Worm (Caenorhabditis elegans) whole organism, late embryonic: ENCODE results near the gene Y62E10A.19.

Experiments used
- C08G9.2 ChIP-seq: sonication (generic microtip); optimal IDR thresholded peaks from 2 replicates; lab custom pipeline; 2016; ENCODE audit warnings: mild to moderate bottlenecking, missing genetic modification characterization, moderate library complexity, missing compliant biosample characterization
- F13H6.1 ChIP-seq: sonication (generic microtip); optimal IDR thresholded peaks from 2 replicates; lab custom pipeline; 2016; ENCODE audit warnings: missing genetic modification characterization, missing compliant biosample characterization
- T23F11.4 ChIP-seq: fragments of 200-800 bp; sonication (Bioruptor generic); optimal IDR thresholded peaks from 2 replicates; lab custom pipeline; 2018; ENCODE audit warnings: mild to moderate bottlenecking, missing genetic modification characterization, missing compliant biosample characterization
- Y22D7AL.16 ChIP-seq: sonication (generic microtip); optimal IDR thresholded peaks from 2 replicates; lab custom pipeline; 2016; ENCODE audit warnings: missing genetic modification characterization, missing compliant biosample characterization
- ahr-1 ChIP-seq: sonication (generic microtip); optimal IDR thresholded peaks from 2 replicates; lab custom pipeline; 2016; ENCODE audit warnings: missing genetic modification characterization, missing compliant biosample characterization
- ceh-14 ChIP-seq: sonication (generic microtip); optimal IDR thresholded peaks from 2 replicates; lab custom pipeline; 2016; ENCODE audit warnings: missing genotype, missing genetic modification characterization, missing compliant biosample characterization
- ceh-22 ChIP-seq: sonication (generic microtip); optimal IDR thresholded peaks from 2 replicates; lab custom pipeline; 2017; ENCODE audit warnings: missing biosample characterization, missing genetic modification characterization
- ceh-31 ChIP-seq: sonication (generic microtip); optimal IDR thresholded peaks from 2 replicates; lab custom pipeline; 2016; ENCODE audit warnings: missing genetic modification characterization, missing compliant biosample characterization
- ceh-45 ChIP-seq: fragments of 200-800 bp; sonication (Bioruptor generic); IDR thresholded peaks from 2 replicates; pipeline ENCODE4 v1.3.6; 2022; ENCODE audit warnings: missing genetic modification reagents, missing genetic modification characterization, missing compliant biosample characterization
- ceh-48 ChIP-seq: sonication (generic microtip); optimal IDR thresholded peaks from 2 replicates; lab custom pipeline; 2016; ENCODE audit warnings: missing genetic modification characterization, inconsistent platforms, missing compliant biosample characterization
- dve-1 ChIP-seq: sonication (generic microtip); optimal IDR thresholded peaks from 2 replicates; lab custom pipeline; 2017; ENCODE audit warnings: antibody characterized with exemption, mild to moderate bottlenecking, missing genetic modification characterization, missing compliant biosample characterization
- elt-2 ChIP-seq: sonication (generic microtip); optimal IDR thresholded peaks from 2 replicates; lab custom pipeline; 2016; ENCODE audit warnings: missing genetic modification reagents, missing genetic modification characterization, missing compliant biosample characterization
- elt-4 ChIP-seq: sonication (generic microtip); optimal IDR thresholded peaks from 2 replicates; lab custom pipeline; 2016; ENCODE audit warnings: missing genetic modification characterization, missing compliant biosample characterization
- ets-4 ChIP-seq: sonication (generic microtip); optimal IDR thresholded peaks from 2 replicates; lab custom pipeline; 2016; ENCODE audit warnings: missing genetic modification characterization, missing compliant biosample characterization
- fax-1 ChIP-seq: sonication (generic microtip); optimal IDR thresholded peaks from 2 replicates; lab custom pipeline; 2016; ENCODE audit warnings: missing genotype, missing genetic modification characterization, missing compliant biosample characterization
- fkh-6 ChIP-seq: sonication (generic microtip); optimal IDR thresholded peaks from 2 replicates; lab custom pipeline; 2016; ENCODE audit warnings: missing genetic modification characterization, missing compliant biosample characterization
- gmeb-2 ChIP-seq: sonication (generic microtip); optimal IDR thresholded peaks from 2 replicates; lab custom pipeline; 2016; ENCODE audit warnings: missing genetic modification characterization, inconsistent platforms, missing compliant biosample characterization
- hlh-13 ChIP-seq: fragments of 200-800 bp; sonication (Bioruptor generic); optimal IDR thresholded peaks from 2 replicates; lab custom pipeline; 2018; ENCODE audit warnings: mild to moderate bottlenecking, missing genetic modification characterization, missing compliant biosample characterization
- hlh-15 ChIP-seq: sonication (generic microtip); optimal IDR thresholded peaks from 2 replicates; lab custom pipeline; 2016; ENCODE audit warnings: missing genetic modification characterization, missing compliant biosample characterization
- hlh-30 ChIP-seq: sonication (generic microtip); optimal IDR thresholded peaks from 2 replicates; lab custom pipeline; 2017; ENCODE audit warnings: antibody characterized with exemption, missing genetic modification characterization, missing compliant biosample characterization; ENCODE audit not compliant: insufficient read depth
- hlh-6 ChIP-seq: sonication (generic microtip); optimal IDR thresholded peaks from 2 replicates; lab custom pipeline; 2016; ENCODE audit warnings: missing genotype, missing genetic modification characterization, missing compliant biosample characterization
- hlh-8 ChIP-seq: sonication (generic microtip); optimal IDR thresholded peaks from 2 replicates; lab custom pipeline; 2016; ENCODE audit warnings: missing genotype, missing genetic modification characterization, missing compliant biosample characterization
- lin-11 ChIP-seq: fragments of 200-800 bp; sonication (Bioruptor generic); optimal IDR thresholded peaks from 2 replicates; lab custom pipeline; 2018; ENCODE audit warnings: mild to moderate bottlenecking, missing genetic modification characterization, missing compliant biosample characterization
- mec-3 ChIP-seq: sonication (generic microtip); optimal IDR thresholded peaks from 2 replicates; lab custom pipeline; 2016; ENCODE audit warnings: borderline replicate concordance, missing genetic modification characterization, missing compliant biosample characterization
- nfya-1 ChIP-seq: sonication (generic microtip); optimal IDR thresholded peaks from 2 replicates; lab custom pipeline; 2017; ENCODE audit warnings: missing genetic modification characterization, mild to moderate bottlenecking, missing compliant biosample characterization, antibody characterized with exemption, moderate library complexity
- nhr-11 ChIP-seq: fragments of 150-350 bp; optimal IDR thresholded peaks from 2 replicates; lab custom pipeline; 2014; ENCODE audit warnings: missing biosample characterization, missing genetic modification characterization
- pax-1 ChIP-seq: fragments of 150-350 bp; optimal IDR thresholded peaks from 2 replicates; lab custom pipeline; 2014; ENCODE audit warnings: missing biosample characterization, missing genetic modification characterization
- ref-2 ChIP-seq: sonication (generic microtip); optimal IDR thresholded peaks from 2 replicates; lab custom pipeline; 2016; ENCODE audit warnings: missing genetic modification characterization, missing compliant biosample characterization
- sdc-2 ChIP-seq: sonication (generic microtip); optimal IDR thresholded peaks from 2 replicates; lab custom pipeline; 2016; ENCODE audit warnings: missing genotype, missing genetic modification characterization, missing compliant biosample characterization
- ttx-3 ChIP-seq: sonication (generic microtip); optimal IDR thresholded peaks from 2 replicates; lab custom pipeline; 2016; ENCODE audit warnings: missing genetic modification reagents, missing genetic modification characterization, missing compliant biosample characterization
- unc-55 ChIP-seq: sonication (generic microtip); optimal IDR thresholded peaks from 2 replicates; lab custom pipeline; 2017; ENCODE audit warnings: missing biosample characterization, missing genetic modification reagents, missing genetic modification characterization
- zip-5 ChIP-seq: sonication (generic microtip); optimal IDR thresholded peaks from 2 replicates; lab custom pipeline; 2016; ENCODE audit warnings: missing genetic modification characterization, missing compliant biosample characterization
- ztf-16 ChIP-seq: sonication (generic microtip); optimal IDR thresholded peaks from 2 replicates; lab custom pipeline; 2017; ENCODE audit warnings: missing genetic modification characterization, missing compliant biosample characterization

Gene Y62E10A.19

DNA sequence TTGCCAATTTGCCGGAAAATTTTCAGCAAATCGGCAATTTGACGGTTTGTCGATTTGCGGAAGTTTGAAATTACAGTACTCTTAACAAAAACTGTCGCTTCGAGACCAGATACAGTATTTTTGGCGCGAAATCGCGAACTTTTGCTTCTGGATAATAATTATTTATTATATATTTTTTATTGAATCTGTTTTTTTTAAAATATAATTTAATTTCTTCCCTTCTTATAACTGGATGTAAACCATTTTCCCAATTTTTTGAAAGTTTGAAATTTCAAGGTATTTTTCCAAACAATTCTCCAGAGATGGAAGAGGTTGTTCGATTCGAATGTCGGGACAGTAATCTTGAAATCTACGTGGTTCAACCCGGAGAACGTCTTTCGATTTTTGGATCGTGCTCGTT lies 14.1 kb upstream of the Y62E10A.19 start, which contains the start of gene nol-9:
TSS of gene nol-9 (plus strand) at position 301 of the 400 bp plus-strand sequence.
- TF ChIP-seq dve-1 (no peak), hlh-6 (tag; lab: Kevin White, UChicago) (no peak), T23F11.4 (GFP tag; lab: Kevin White, UChicago) (no peak)

- TF ChIP-seq hlh-13 (GFP tag; lab: Kevin White, UChicago): no peak
- TF ChIP-seq ceh-31: no peak
- TF ChIP-seq zip-5 (tag; lab: Kevin White, UChicago): no peak
Measured at ce11 chrIV:13415739-13416271, 7.7 kb upstream of the Y62E10A.19 start, which contains the start of the genes pik-1 and aptf-2. Gene pik-1, plus strand, starts transcription at chrIV:13416041. Gene aptf-2, minus strand, starts transcription at chrIV:13416051.

ce11 chrIV:13412845-13413383 lies 4.8 kb upstream of the Y62E10A.19 start, which contains the start of gene gcl-1:
Gene gcl-1, minus strand, starts transcription at chrIV:13412895.
- TF ChIP-seq sdc-2 (tag; lab: Kevin White, UChicago) (no peak), ref-2 (no peak), ceh-48 (no peak), hlh-8 (tag; lab: Kevin White, UChicago) (peak; percentile 13), C08G9.2 (tag; lab: Kevin White, UChicago) (no peak), hlh-30 (tag; lab: Kevin White, UChicago) (peak; percentile 55), ets-4 (no peak), T23F11.4 (GFP tag; lab: Kevin White, UChicago) (no peak), ztf-16 (tag; lab: Kevin White, UChicago) (no peak), elt-2 (tag; lab: Kevin White, UChicago) (no peak), ceh-22 (tag; lab: Kevin White, UChicago) (no peak), ceh-14 (tag; lab: Kevin White, UChicago) (no peak), fkh-6 (tag; lab: Kevin White, UChicago) (no peak), hlh-13 (GFP tag; lab: Kevin White, UChicago) (no peak), nfya-1 (peak; percentile 11), fax-1 (tag; lab: Kevin White, UChicago) (no peak), ceh-45 (no peak), elt-4 (tag; lab: Kevin White, UChicago) (no peak)
- TF ChIP-seq, all 69 proteins: peak for 3

DNA sequence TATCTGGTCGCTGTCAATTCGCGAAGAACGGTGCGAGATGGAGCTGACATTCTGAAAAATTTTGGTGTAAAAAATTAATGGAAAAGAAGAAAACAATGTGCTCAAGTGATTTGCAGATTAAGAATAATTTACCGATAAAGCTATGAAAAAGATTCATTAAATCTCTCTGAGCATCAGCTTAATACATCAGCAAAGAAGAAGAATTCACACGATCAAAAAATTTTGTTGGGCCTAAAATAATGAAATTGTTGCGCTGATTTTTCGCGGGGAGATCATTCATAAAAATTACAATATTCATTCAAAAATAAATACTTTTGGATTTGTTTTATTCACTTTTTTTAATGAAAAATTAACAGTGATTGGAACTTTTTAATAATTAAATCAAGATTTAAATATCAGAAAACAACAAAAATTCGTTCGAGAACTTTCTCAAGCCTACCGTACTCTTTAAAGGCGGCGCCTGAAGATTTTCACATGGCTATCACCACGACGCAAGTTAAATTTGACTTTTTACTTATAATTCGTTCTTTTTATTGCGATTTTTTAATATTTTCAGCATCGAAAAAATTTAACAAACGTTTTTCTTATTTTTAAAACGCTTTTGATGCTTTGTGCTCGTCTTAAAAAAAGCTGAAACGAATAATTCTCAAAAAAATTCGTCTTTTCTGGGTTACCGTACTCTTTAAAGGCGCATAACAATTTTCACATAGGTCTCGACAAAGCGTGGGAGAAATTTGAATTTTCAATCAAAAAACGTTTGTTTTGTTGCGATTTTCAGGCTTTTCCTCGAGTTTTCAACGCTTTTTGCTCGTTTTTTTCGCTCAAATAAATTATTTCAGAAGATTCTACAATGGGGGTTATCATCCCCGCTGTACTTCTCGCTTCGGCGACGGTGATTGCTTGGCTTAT lies 7.4 kb downstream of the Y62E10A.19 start, which contains the start of the genes memi-2 and cyp-31A5:
TSS of gene memi-2 (minus strand) at position 51 of the 909 bp plus-strand sequence.
TSS of gene cyp-31A5 (plus strand) at position 834 of the 909 bp plus-strand sequence.
- TF ChIP-seq hlh-15 (tag; lab: Kevin White, UChicago) (no peak), zip-5 (tag; lab: Kevin White, UChicago) (no peak)

ce11 chrIV:13398728-13399127 lies 9.4 kb downstream of the Y62E10A.19 start, which contains the start of gene Y62E10A.13:
Gene Y62E10A.13, minus strand, starts transcription at chrIV:13399053.
- TF ChIP-seq pax-1 (tag; lab: Kevin White, UChicago) (no peak), zip-5 (tag; lab: Kevin White, UChicago) (no peak), ttx-3 (tag; lab: Kevin White, UChicago) (no peak), lin-11 (tag; lab: Kevin White, UChicago) (no peak), F13H6.1 (tag; lab: Kevin White, UChicago) (no peak), ahr-1 (tag; lab: Kevin White, UChicago) (no peak), Y22D7AL.16 (no peak), fkh-6 (tag; lab: Kevin White, UChicago) (no peak), hlh-6 (tag; lab: Kevin White, UChicago) (no peak), unc-55 (GFP tag; lab: Kevin White, UChicago) (no peak), nhr-11 (tag; lab: Kevin White, UChicago) (no peak), hlh-15 (tag; lab: Kevin White, UChicago) (no peak), gmeb-2 (tag; lab: Kevin White, UChicago) (no peak), mec-3 (tag; lab: Kevin White, UChicago) (no peak)
